Fruit fly (Drosophila melanogaster): ENCODE measurements around the gene zetaCOP.

zetaCOP gene

DNA sequence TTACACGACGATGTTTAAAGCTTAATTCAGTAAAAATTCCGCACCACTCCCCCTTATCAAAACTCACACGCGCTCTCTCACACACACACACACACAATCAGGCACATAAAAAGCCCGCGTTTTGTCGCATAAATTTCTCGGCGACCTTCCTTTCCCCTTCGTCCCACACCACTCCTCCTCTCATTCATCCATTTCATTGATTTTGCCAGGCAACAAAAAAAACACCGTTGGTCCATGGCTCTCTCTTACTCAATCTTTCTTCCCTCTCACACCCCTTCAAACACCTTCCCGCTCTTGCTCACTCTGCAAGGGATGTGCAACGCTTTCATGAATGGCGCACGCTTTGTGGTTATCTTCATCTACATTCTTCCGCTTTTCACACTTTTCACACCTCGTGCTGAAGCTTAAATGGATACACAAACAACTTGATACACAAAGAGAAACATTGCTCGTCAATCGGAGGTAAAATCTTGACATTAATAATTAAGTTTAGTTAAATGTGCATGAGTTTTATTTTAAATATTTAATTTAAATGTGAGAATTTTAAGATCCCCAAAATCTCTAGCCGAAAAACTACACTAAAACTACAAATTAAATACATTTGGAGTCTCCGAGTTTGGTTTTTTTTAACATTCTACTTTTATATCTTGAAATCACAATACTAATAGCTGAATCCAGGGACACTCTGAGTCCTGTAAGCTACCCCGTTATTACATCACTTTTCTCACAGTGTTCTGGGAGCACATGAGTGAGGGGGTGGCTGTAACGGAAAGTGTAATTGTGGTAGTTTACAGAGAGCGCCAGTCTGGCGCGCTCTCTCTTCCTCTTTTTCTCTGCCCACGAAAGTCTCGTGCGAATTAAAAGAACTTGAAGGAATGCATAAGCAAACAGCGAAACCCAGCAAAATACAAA lies 13.1 kb downstream of the zetaCOP start:
- peak; percentile 96 for TF ChIP-seq CG17806 (tag; optimal IDR thresholded peaks at IDR 0.05)
- TF ChIP-seq EcR (GFP tag; optimal IDR thresholded peaks at IDR 0.05): peak; percentile 7
- peak; percentile 98 for TF ChIP-seq D1 (tag; optimal IDR thresholded peaks at IDR 0.05)
- peak; percentile 96 for TF ChIP-seq Pif1B (GFP tag; optimal IDR thresholded peaks at IDR 0.05)
- peak; percentile 89 for TF ChIP-seq Ets98B (GFP tag; IDR thresholded peaks at IDR 0.05)
- peak; percentile 98 for TF ChIP-seq CG8159 (tag; optimal IDR thresholded peaks at IDR 0.05)
- peak; percentile 90 for TF ChIP-seq gl (tag; optimal IDR thresholded peaks at IDR 0.05)
- TF ChIP-seq CG10348 (GFP tag; IDR thresholded peaks at IDR 0.05): peak; percentile 75; the same call in 1 of the 2 replicates
- TF ChIP-seq fd96Ca (GFP tag; IDR thresholded peaks at IDR 0.05): peak; percentile 95
- peak; percentile 96 for TF ChIP-seq CG4496 (GFP tag; IDR thresholded peaks at IDR 0.05)
- peak; percentile 97 for TF ChIP-seq Snoo (tag; optimal IDR thresholded peaks at IDR 0.05)
- TF ChIP-seq CG13204 (GFP tag; optimal IDR thresholded peaks at IDR 0.05): peak; percentile 84
- TF ChIP-seq CG32121 (GFP tag; IDR thresholded peaks at IDR 0.05): peak; percentile 94
- TF ChIP-seq Pif1A (GFP tag; optimal IDR thresholded peaks at IDR 0.05): peak; percentile 97
- peak; percentile 92 for TF ChIP-seq CG34367 (tag; optimal IDR thresholded peaks at IDR 0.05)
- TF ChIP-seq CG15710 (tag; optimal IDR thresholded peaks at IDR 0.05): peak; percentile 98
- TF ChIP-seq CG12605 (GFP tag; IDR thresholded peaks at IDR 0.05): peak; percentile 87
- peak; percentile 97 for TF ChIP-seq CG8301 (tag; optimal IDR thresholded peaks at IDR 0.05)
- TF ChIP-seq CG14655 (GFP tag; optimal IDR thresholded peaks at IDR 0.05): peak; percentile 99
- peak; percentile 96 for TF ChIP-seq rn (GFP tag; IDR thresholded peaks at IDR 0.05)
- peak; percentile 98 for TF ChIP-seq CG9948 (tag; optimal IDR thresholded peaks at IDR 0.05)

DNA sequence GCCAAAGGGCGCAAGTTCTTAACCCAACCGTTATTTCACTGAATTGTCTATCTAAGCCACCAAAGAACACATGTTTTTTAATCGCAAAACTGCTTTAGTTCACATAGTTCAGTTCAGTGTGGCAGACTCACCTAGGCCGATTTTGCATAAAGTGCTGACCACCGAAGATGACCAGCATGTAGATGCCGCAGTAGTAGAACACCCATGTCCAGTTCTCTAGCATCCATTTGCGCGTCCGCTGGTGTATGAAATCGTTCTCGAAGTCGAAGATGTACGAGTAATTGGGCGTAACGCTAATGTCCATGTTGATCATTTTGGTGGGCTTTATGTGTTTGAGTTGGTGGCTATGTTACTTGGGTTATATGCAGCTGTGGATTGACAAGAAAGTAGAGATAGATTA lies 14.3 kb downstream of the zetaCOP start:
- TF ChIP-seq EcR (GFP tag; optimal IDR thresholded peaks at IDR 0.05) (no peak), fd96Ca (GFP tag; IDR thresholded peaks at IDR 0.05) (no peak), rn (GFP tag; IDR thresholded peaks at IDR 0.05) (no peak), CG4496 (GFP tag; IDR thresholded peaks at IDR 0.05) (no peak), Snoo (tag; optimal IDR thresholded peaks at IDR 0.05) (no peak), Ets98B (GFP tag; IDR thresholded peaks at IDR 0.05) (no peak), gl (tag; optimal IDR thresholded peaks at IDR 0.05) (no peak), CG15710 (tag; optimal IDR thresholded peaks at IDR 0.05) (no peak)

DNA sequence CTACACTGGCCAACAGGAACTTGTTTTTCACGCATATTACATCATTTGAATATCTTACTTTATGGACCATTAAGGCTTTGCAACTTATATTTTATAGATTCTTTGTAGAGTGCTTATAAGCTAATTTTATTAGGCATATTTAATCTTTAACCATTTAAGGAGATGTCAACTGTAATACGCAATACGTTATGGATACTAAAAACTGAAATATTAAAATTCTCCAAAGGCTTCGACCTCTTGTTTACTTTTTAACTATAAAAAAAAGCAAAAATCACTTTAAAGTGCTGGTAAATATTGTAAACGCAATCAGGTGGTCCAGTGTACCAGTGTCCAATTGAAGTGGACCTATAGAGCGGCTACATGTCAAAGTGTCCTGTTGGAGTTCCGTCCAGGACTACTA lies 16.3 kb downstream of the zetaCOP start:
- no peak for TF ChIP-seq Pif1A (GFP tag; optimal IDR thresholded peaks at IDR 0.05)
- no peak for TF ChIP-seq CG32121 (GFP tag; IDR thresholded peaks at IDR 0.05)
- TF ChIP-seq CG8159 (tag; optimal IDR thresholded peaks at IDR 0.05): peak; percentile 51
- no peak for TF ChIP-seq Ets98B (GFP tag; IDR thresholded peaks at IDR 0.05)
- TF ChIP-seq gl (tag; optimal IDR thresholded peaks at IDR 0.05): no peak
- no peak for TF ChIP-seq D1 (tag; optimal IDR thresholded peaks at IDR 0.05)
- peak; percentile 11; the same call in 1 of the 3 replicates for TF ChIP-seq fd96Ca (GFP tag; IDR thresholded peaks at IDR 0.05)
- TF ChIP-seq CG8301 (tag; optimal IDR thresholded peaks at IDR 0.05): peak; percentile 55
- TF ChIP-seq CG17806 (tag; optimal IDR thresholded peaks at IDR 0.05): peak; percentile 25
- no peak for TF ChIP-seq Pif1B (GFP tag; optimal IDR thresholded peaks at IDR 0.05)
- TF ChIP-seq CG34367 (tag; optimal IDR thresholded peaks at IDR 0.05): peak; percentile 6
- TF ChIP-seq rn (GFP tag; IDR thresholded peaks at IDR 0.05): no peak
- TF ChIP-seq CG12605 (GFP tag; IDR thresholded peaks at IDR 0.05): no peak
- TF ChIP-seq CG15710 (tag; optimal IDR thresholded peaks at IDR 0.05): peak; percentile 21
- TF ChIP-seq CG13204 (GFP tag; optimal IDR thresholded peaks at IDR 0.05): no peak
- no peak for TF ChIP-seq CG10348 (GFP tag; IDR thresholded peaks at IDR 0.05)
- no peak for TF ChIP-seq Snoo (tag; optimal IDR thresholded peaks at IDR 0.05)
- TF ChIP-seq CG9948 (tag; optimal IDR thresholded peaks at IDR 0.05): peak; percentile 58
- no peak for TF ChIP-seq EcR (GFP tag; optimal IDR thresholded peaks at IDR 0.05)
- TF ChIP-seq CG4496 (GFP tag; IDR thresholded peaks at IDR 0.05): no peak
- TF ChIP-seq CG14655 (GFP tag; optimal IDR thresholded peaks at IDR 0.05): peak; percentile 68

DNA sequence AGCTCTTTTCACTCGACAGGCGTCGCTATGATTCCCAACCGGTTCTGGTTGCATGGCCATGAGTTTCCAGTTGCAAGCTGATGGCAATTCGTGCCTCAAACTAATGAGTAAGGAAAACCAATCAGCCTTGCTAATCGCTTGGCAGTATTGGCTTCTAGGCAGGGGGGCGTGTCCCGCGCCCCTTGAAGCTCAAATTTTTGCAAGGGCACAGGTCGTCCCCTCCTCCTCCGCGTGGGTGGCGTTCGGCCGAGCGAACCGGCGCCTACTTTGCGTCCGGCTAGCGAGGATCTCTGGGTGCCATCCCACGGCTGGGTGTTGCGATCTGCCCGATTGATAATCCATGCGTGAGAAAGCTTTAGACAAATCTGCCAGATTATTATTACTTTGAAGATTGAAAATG lies 19.7 kb downstream of the zetaCOP start:
- no peak for TF ChIP-seq CG8159 (tag; optimal IDR thresholded peaks at IDR 0.05)
- TF ChIP-seq CG13204 (GFP tag; optimal IDR thresholded peaks at IDR 0.05): no peak
- TF ChIP-seq Pif1A (GFP tag; optimal IDR thresholded peaks at IDR 0.05): no peak
- TF ChIP-seq CG34367 (tag; optimal IDR thresholded peaks at IDR 0.05): no peak
- no peak for TF ChIP-seq Pif1B (GFP tag; optimal IDR thresholded peaks at IDR 0.05)
- no peak for TF ChIP-seq EcR (GFP tag; optimal IDR thresholded peaks at IDR 0.05)
- no peak for TF ChIP-seq fd96Ca (GFP tag; IDR thresholded peaks at IDR 0.05)

DNA sequence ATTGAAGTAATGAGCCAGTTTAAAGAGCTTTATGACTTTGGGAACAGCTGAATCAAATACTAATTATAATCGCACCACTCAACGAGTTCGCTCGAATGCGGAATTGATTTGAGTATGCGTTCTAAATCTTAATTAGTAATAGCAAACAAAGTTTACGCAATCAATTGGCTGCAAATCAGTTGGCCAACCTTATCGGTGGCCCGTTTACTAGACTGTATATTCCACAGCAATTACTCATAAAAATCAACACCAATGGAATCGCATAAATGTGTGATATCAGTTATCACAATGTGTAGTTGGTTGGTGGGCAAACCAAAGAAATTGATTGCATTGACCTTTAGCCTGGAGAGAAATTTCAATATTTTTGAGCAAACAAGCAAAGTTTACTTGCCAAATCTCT lies 20.8 kb downstream of the zetaCOP start:
- TF ChIP-seq CG17806 (tag; optimal IDR thresholded peaks at IDR 0.05) (no peak), CG4496 (GFP tag; IDR thresholded peaks at IDR 0.05) (no peak), CG15710 (tag; optimal IDR thresholded peaks at IDR 0.05) (no peak), Pif1B (GFP tag; optimal IDR thresholded peaks at IDR 0.05) (no peak), CG9948 (tag; optimal IDR thresholded peaks at IDR 0.05) (no peak), EcR (GFP tag; optimal IDR thresholded peaks at IDR 0.05) (no peak), CG8159 (tag; optimal IDR thresholded peaks at IDR 0.05) (no peak), CG13204 (GFP tag; optimal IDR thresholded peaks at IDR 0.05) (no peak), fd96Ca (GFP tag; IDR thresholded peaks at IDR 0.05) (no peak), CG14655 (GFP tag; optimal IDR thresholded peaks at IDR 0.05) (no peak)

DNA sequence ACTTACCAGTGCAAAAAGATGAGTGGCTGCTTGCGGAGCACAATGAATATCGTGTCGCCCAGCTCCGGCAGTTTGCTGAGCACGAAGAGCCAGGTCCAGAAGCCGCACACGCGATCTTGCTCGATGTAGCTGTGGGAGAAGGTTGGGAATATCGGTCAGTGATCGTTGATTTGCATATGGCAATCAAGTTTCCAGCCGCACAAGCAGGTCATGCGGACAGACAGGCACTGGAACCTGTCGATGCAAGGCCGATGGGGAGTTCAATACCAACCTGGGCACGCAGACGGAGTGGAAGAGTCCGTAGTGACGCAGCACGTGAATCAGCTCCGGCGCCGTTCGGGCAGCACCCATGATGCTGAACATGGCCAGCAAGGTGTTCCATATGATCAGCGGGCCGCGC lies 22.2 kb downstream of the zetaCOP start:
- TF ChIP-seq CG13204 (GFP tag; optimal IDR thresholded peaks at IDR 0.05) (no peak), EcR (GFP tag; optimal IDR thresholded peaks at IDR 0.05) (peak; percentile 80), CG15710 (tag; optimal IDR thresholded peaks at IDR 0.05) (no peak), CG14655 (GFP tag; optimal IDR thresholded peaks at IDR 0.05) (no peak), Ets98B (GFP tag; IDR thresholded peaks at IDR 0.05) (no peak), Pif1A (GFP tag; optimal IDR thresholded peaks at IDR 0.05) (no peak)
